Fruit fly (Drosophila melanogaster): ENCODE data around the gene slou.
A peak's percentile ranks its signal among the peaks of the same experiment; 100 is the strongest.

Gene slou

dm6 chr3R:21590677-21591369 is 33.8 kb upstream of the slou start (continued):
- peak; percentile 92 for TF ChIP-seq Antp (GFP tag; optimal IDR thresholded peaks at IDR 0.05)
- peak; percentile 74; the same call in 1 of the 2 replicates for TF ChIP-seq bowl (GFP tag; IDR thresholded peaks at IDR 0.05)
- peak; percentile 84 for TF ChIP-seq CG4617 (GFP tag; optimal IDR thresholded peaks at IDR 0.05; ENCODE audit: borderline replicate concordance)
- peak; percentile 96 for TF ChIP-seq HHEX (GFP tag; optimal IDR thresholded peaks at IDR 0.05)
- TF ChIP-seq usp (GFP tag; optimal IDR thresholded peaks at IDR 0.05), result no peak
- TF ChIP-seq Camta (GFP tag; optimal IDR thresholded peaks at IDR 0.05), result peak; percentile 98
- TF ChIP-seq Elba2 (GFP tag; optimal IDR thresholded peaks at IDR 0.05), result no peak
- TF ChIP-seq CG6689 (GFP tag; IDR thresholded peaks at IDR 0.05), result peak; percentile 95
- TF ChIP-seq wek (GFP tag; optimal IDR thresholded peaks at IDR 0.05), result peak; percentile 95
- peak; percentile 90 for TF ChIP-seq CG17361 (GFP tag; IDR thresholded peaks at IDR 0.05)
- TF ChIP-seq mirr (GFP tag; optimal IDR thresholded peaks at IDR 0.05), result peak; percentile 85
- no peak for TF ChIP-seq lov (optimal IDR thresholded peaks at IDR 0.05)
- peak; percentile 96 for TF ChIP-seq lov (GFP tag; IDR thresholded peaks at IDR 0.05)
- TF ChIP-seq PHDP (tag; optimal IDR thresholded peaks at IDR 0.05), result peak; percentile 87
- peak; percentile 92 for TF ChIP-seq Atf6 (GFP tag; IDR thresholded peaks at IDR 0.05)
- TF ChIP-seq CG4424 (GFP tag; optimal IDR thresholded peaks at IDR 0.05), result peak; percentile 90
- peak; percentile 84 for TF ChIP-seq CG6765 (GFP tag; optimal IDR thresholded peaks at IDR 0.05)
- TF ChIP-seq CG7928 (GFP tag; optimal IDR thresholded peaks at IDR 0.05), result peak; percentile 63
- peak; percentile 43 for TF ChIP-seq stwl (tag; optimal IDR thresholded peaks at IDR 0.05)
- TF ChIP-seq so (GFP tag; IDR thresholded peaks at IDR 0.05), result peak; percentile 95
- peak; percentile 83 for TF ChIP-seq slbo (GFP tag; IDR thresholded peaks at IDR 0.05)
- peak; percentile 80 for TF ChIP-seq CG9215 (GFP tag; IDR thresholded peaks at IDR 0.05)
- TF ChIP-seq CG16815 (GFP tag; optimal IDR thresholded peaks at IDR 0.05), result peak; percentile 82
- TF ChIP-seq tx (GFP tag; optimal IDR thresholded peaks at IDR 0.05), result peak; percentile 90
- TF ChIP-seq klu (GFP tag; IDR thresholded peaks at IDR 0.05), result peak; percentile 70
- TF ChIP-seq CG14441 (GFP tag; IDR thresholded peaks at IDR 0.05), result peak; percentile 85
- TF ChIP-seq bsh (GFP tag; optimal IDR thresholded peaks at IDR 0.05), result peak in 1 of 2 experiments; percentile 96
- peak; percentile 78 for TF ChIP-seq Gug (GFP tag; IDR thresholded peaks at IDR 0.05)
- TF ChIP-seq fd3F (GFP tag; optimal IDR thresholded peaks at IDR 0.05), result peak; percentile 85
- TF ChIP-seq cas (GFP tag; IDR thresholded peaks at IDR 0.05), result peak; percentile 77
- peak; percentile 95 for TF ChIP-seq CG4328 (GFP tag; optimal IDR thresholded peaks at IDR 0.05)
- TF ChIP-seq CG5953 (GFP tag; IDR thresholded peaks at IDR 0.05), result peak; percentile 94
- no peak for TF ChIP-seq yki (optimal IDR thresholded peaks at IDR 0.05)
- no peak for TF ChIP-seq zen2 (GFP tag; IDR thresholded peaks at IDR 0.05; ENCODE audit: partially characterized antibody)
- TF ChIP-seq run (tag; optimal IDR thresholded peaks at IDR 0.05), result peak; percentile 75
- TF ChIP-seq CG15514 (GFP tag; optimal IDR thresholded peaks at IDR 0.05), result peak; percentile 86
- no peak for TF ChIP-seq hbn (GFP tag; IDR thresholded peaks at IDR 0.05; ENCODE audit: partially characterized antibody)
- peak; percentile 95 for TF ChIP-seq Atf-2 (GFP tag; optimal IDR thresholded peaks at IDR 0.05)
- peak; percentile 60 for TF ChIP-seq trem (tag; optimal IDR thresholded peaks at IDR 0.05)
- TF ChIP-seq bbx (GFP tag; IDR thresholded peaks at IDR 0.05; ENCODE audit: partially characterized antibody), result no peak
- peak; percentile 95 for TF ChIP-seq CG16863 (GFP tag; optimal IDR thresholded peaks at IDR 0.05)
- TF ChIP-seq Bteb2 (GFP tag; optimal IDR thresholded peaks at IDR 0.05), result peak; percentile 79
- peak; percentile 90 for TF ChIP-seq CG6254 (GFP tag; optimal IDR thresholded peaks at IDR 0.05)
- peak; percentile 93 for TF ChIP-seq Hey (tag; optimal IDR thresholded peaks at IDR 0.05)
- no peak for TF ChIP-seq Dll (GFP tag; IDR thresholded peaks at IDR 0.05; ENCODE audit: partially characterized antibody)
- TF ChIP-seq Lpt (GFP tag; optimal IDR thresholded peaks at IDR 0.05), result no peak
- TF ChIP-seq en (GFP tag; optimal IDR thresholded peaks at IDR 0.05), result peak; percentile 93
- TF ChIP-seq otp (GFP tag; IDR thresholded peaks at IDR 0.05), result peak; percentile 99
- no peak for TF ChIP-seq br (optimal IDR thresholded peaks at IDR 0.05)
- TF ChIP-seq Opbp (GFP tag; IDR thresholded peaks at IDR 0.05; ENCODE audit: partially characterized antibody), result no peak
- TF ChIP-seq Fer2 (tag; optimal IDR thresholded peaks at IDR 0.05), result peak; percentile 90

Measured in whole organism, embryonic.